Worm (Caenorhabditis elegans) whole organism, L4 larva: ENCODE measurements around the gene Y17G7B.18.

ENCODE experiments used
- D1046.2 ChIP-seq: fragments of 200-800 bp; sonication (Bioruptor generic); IDR thresholded peaks from 2 replicates; pipeline ENCODE4 v1.3.6; 2022; ENCODE audit warnings: missing genetic modification characterization, missing compliant biosample characterization
- F10B5.3 ChIP-seq: sonication (generic microtip); optimal IDR thresholded peaks from 2 replicates; lab custom pipeline; 2016; ENCODE audit warnings: mild to moderate bottlenecking, missing genetic modification characterization, missing compliant biosample characterization
- F26F4.8 ChIP-seq: fragments of 200-800 bp; sonication (Bioruptor generic); conservative IDR thresholded peaks from 2 replicates; pipeline ENCODE4 v1.3.6; 2022; ENCODE audit warnings: missing genetic modification characterization, missing compliant biosample characterization
- T26A8.4 ChIP-seq: fragments of 200-800 bp; sonication (Bioruptor generic); IDR thresholded peaks from 2 replicates; pipeline ENCODE4 v1.3.6; 2022; ENCODE audit warnings: missing genetic modification characterization, missing compliant biosample characterization
- Y48G9A.11 ChIP-seq: fragments of 200-800 bp; sonication (Bioruptor generic); IDR thresholded peaks from 2 replicates; pipeline ENCODE4 v1.3.6; 2022; ENCODE audit warnings: missing genetic modification reagents, missing genetic modification characterization, missing compliant biosample characterization
- ZK337.2 ChIP-seq: fragments of 200-800 bp; sonication (Bioruptor generic); IDR thresholded peaks from 2 replicates; pipeline ENCODE4 v1.3.6; 2022; ENCODE audit warnings: missing genetic modification reagents, missing genetic modification characterization, missing compliant biosample characterization
- aha-1 ChIP-seq: fragments of 150-350 bp; peaks from one replicate; lab custom pipeline; 2014; ENCODE audit warnings: missing biosample characterization, missing genetic modification characterization
- ceh-20 ChIP-seq: fragments of 200-800 bp; sonication (Bioruptor generic); IDR thresholded peaks from 2 replicates; pipeline ENCODE4 v1.3.6; 2022; ENCODE audit warnings: missing genetic modification reagents, missing genetic modification characterization, missing compliant biosample characterization
- ceh-44 ChIP-seq: fragments of 200-800 bp; sonication (Bioruptor generic); IDR thresholded peaks from 2 replicates; pipeline ENCODE4 v1.3.6; 2022; ENCODE audit warnings: missing genetic modification reagents, missing genetic modification characterization, missing compliant biosample characterization
- daf-16 ChIP-seq, 3 experiments: sonication (generic microtip); optimal IDR thresholded peaks; 2 replicates each; lab custom pipeline; 2016 to 2017; ENCODE audit warnings: missing genetic modification characterization in 3 of 3, missing genetic modification reagents in 3 of 3, mild to moderate bottlenecking in 2 of 3, missing compliant biosample characterization in 2 of 3, missing biosample characterization in 1 of 3, moderate library complexity in 1 of 3
- dmd-6 ChIP-seq: fragments of 200-800 bp; sonication (Bioruptor generic); IDR thresholded peaks from 2 replicates; pipeline ENCODE4 v1.3.6; 2022; ENCODE audit warnings: missing genetic modification reagents, missing genetic modification characterization, missing compliant biosample characterization
- dmd-9 ChIP-seq: fragments of 200-800 bp; sonication (Bioruptor generic); IDR thresholded peaks from 2 replicates; pipeline ENCODE4 v1.3.6; 2022; ENCODE audit warnings: missing genetic modification reagents, missing genetic modification characterization, missing compliant biosample characterization
- duxl-1 ChIP-seq: sonication (generic microtip); optimal IDR thresholded peaks from 2 replicates; lab custom pipeline; 2016; ENCODE audit warnings: mild to moderate bottlenecking, missing genetic modification characterization, moderate library complexity, missing compliant biosample characterization; ENCODE audit not compliant: poor library complexity
- dve-1 ChIP-seq: sonication (generic microtip); optimal IDR thresholded peaks from 2 replicates; lab custom pipeline; 2017; ENCODE audit warnings: antibody characterized with exemption, mild to moderate bottlenecking, missing genetic modification characterization, missing compliant biosample characterization; ENCODE audit not compliant: insufficient read depth
- egl-43 ChIP-seq: fragments of 200-800 bp; sonication (Bioruptor generic); IDR thresholded peaks from 2 replicates; pipeline ENCODE4 v1.3.6; 2022; ENCODE audit warnings: missing genetic modification reagents, missing genetic modification characterization, missing compliant biosample characterization
- fkh-10 ChIP-seq: fragments of 150-350 bp; optimal IDR thresholded peaks from 2 replicates; lab custom pipeline; 2014; ENCODE audit warnings: missing biosample characterization, missing genetic modification reagents, missing genetic modification characterization
- jun-1 ChIP-seq: fragments of 150-350 bp; optimal IDR thresholded peaks from 2 replicates; lab custom pipeline; 2014; ENCODE audit warnings: missing biosample characterization, missing genetic modification reagents, missing genetic modification characterization
- lin-15B ChIP-seq: fragments of 150-350 bp; sonication (generic microtip); optimal IDR thresholded peaks from 3 replicates; lab custom pipeline; 2014; ENCODE audit warnings: missing biosample characterization, missing genetic modification characterization
- lir-3 ChIP-seq: sonication (generic microtip); optimal IDR thresholded peaks from 2 replicates; lab custom pipeline; 2016; ENCODE audit warnings: mild to moderate bottlenecking, missing genetic modification characterization, missing compliant biosample characterization
- mdt-29 ChIP-seq: fragments of 200-800 bp; sonication (Bioruptor generic); IDR thresholded peaks from 2 replicates; pipeline ENCODE4 v1.3.6; 2022; ENCODE audit warnings: missing genetic modification reagents, missing genetic modification characterization, missing compliant biosample characterization
- mes-2 ChIP-seq: sonication (generic microtip); optimal IDR thresholded peaks from 2 replicates; lab custom pipeline; 2016; ENCODE audit warnings: missing genotype, mild to moderate bottlenecking, missing genetic modification characterization, missing compliant biosample characterization; ENCODE audit not compliant: poor library complexity, severe bottlenecking
- nhr-102 ChIP-seq: sonication (generic microtip); optimal IDR thresholded peaks from 2 replicates; lab custom pipeline; 2016; ENCODE audit warnings: mild to moderate bottlenecking, missing genetic modification characterization, moderate library complexity, missing compliant biosample characterization
- nhr-111 ChIP-seq: fragments of 200-800 bp; sonication (Bioruptor generic); optimal IDR thresholded peaks from 2 replicates; lab custom pipeline; 2018; ENCODE audit warnings: mild to moderate bottlenecking, missing genetic modification characterization, missing compliant biosample characterization
- nhr-237 ChIP-seq: sonication (generic microtip); optimal IDR thresholded peaks from 2 replicates; lab custom pipeline; 2017; ENCODE audit warnings: missing biosample characterization, missing genetic modification characterization
- nhr-42 ChIP-seq: fragments of 200-800 bp; sonication (Bioruptor generic); IDR thresholded peaks from 2 replicates; pipeline ENCODE4 v1.3.6; 2022; ENCODE audit warnings: missing genetic modification characterization, missing compliant biosample characterization
- nhr-76 ChIP-seq: fragments of 150-350 bp; optimal IDR thresholded peaks from 2 replicates; lab custom pipeline; 2014; ENCODE audit warnings: missing biosample characterization, missing genetic modification characterization
- pqm-1 ChIP-seq: sonication (generic microtip); optimal IDR thresholded peaks from 2 replicates; lab custom pipeline; 2017; ENCODE audit warnings: missing biosample characterization, missing genetic modification characterization
- set-16 ChIP-seq: fragments of 200-800 bp; sonication (Bioruptor generic); IDR thresholded peaks from 2 replicates; pipeline ENCODE4 v1.3.6; 2022; ENCODE audit warnings: missing genetic modification reagents, missing genetic modification characterization, missing compliant biosample characterization
- skn-1 ChIP-seq: fragments of 150-350 bp; optimal IDR thresholded peaks from 2 replicates; lab custom pipeline; 2014; ENCODE audit warnings: missing biosample characterization, missing genetic modification characterization
- tag-97 ChIP-seq: fragments of 200-800 bp; sonication (Bioruptor generic); IDR thresholded peaks from 2 replicates; pipeline ENCODE4 v1.3.6; 2022; ENCODE audit warnings: missing genetic modification characterization, missing compliant biosample characterization
- tra-1 ChIP-seq: fragments of 200-800 bp; sonication (Bioruptor generic); IDR thresholded peaks from 2 replicates; pipeline ENCODE4 v1.3.6; 2022; ENCODE audit warnings: missing genetic modification reagents, missing genetic modification characterization, missing compliant biosample characterization
- unc-62 ChIP-seq, 3 experiments: fragments of 150-350 bp in 1 of 3; sonication (generic microtip); optimal IDR thresholded peaks in 2 of 3; peaks in 1 of 3; 1 replicate in 1 of 3; 2 replicates in 2 of 3; lab custom pipeline; 2014 to 2017; ENCODE audit warnings: missing biosample characterization in 3 of 3, missing genetic modification characterization in 3 of 3, missing genetic modification reagents in 3 of 3, missing genotype in 1 of 3
- vab-7 ChIP-seq: fragments of 200-800 bp; sonication (Bioruptor generic); IDR thresholded peaks from 2 replicates; pipeline ENCODE4 v1.3.6; 2022; ENCODE audit warnings: missing genetic modification reagents, missing genetic modification characterization, missing compliant biosample characterization
- zag-1 ChIP-seq: fragments of 150-350 bp; optimal IDR thresholded peaks from 2 replicates; lab custom pipeline; 2014; ENCODE audit warnings: missing biosample characterization, missing genetic modification characterization
- zfp-2 ChIP-seq: sonication (generic microtip); optimal IDR thresholded peaks from 2 replicates; lab custom pipeline; 2016; ENCODE audit warnings: mild to moderate bottlenecking, missing genetic modification characterization, missing compliant biosample characterization
- zfp-3 ChIP-seq: fragments of 200-800 bp; sonication (Bioruptor generic); conservative IDR thresholded peaks from 2 replicates; pipeline ENCODE4 v1.3.6; 2022; ENCODE audit warnings: missing genetic modification reagents, missing genetic modification characterization, missing compliant biosample characterization

Gene Y17G7B.18

ce11 chrII:12058298-12058697 is 49.4 kb downstream of the Y17G7B.18 start:
- 0 out of 2 replicates have a peak, but pooled peaks have one; percentile 30 for TF ChIP-seq zfp-3 (GFP tag; lab: Robert Waterston, UW)
- peak; percentile 24 for TF ChIP-seq duxl-1 (tag; lab: Kevin White, UChicago)
- 0 out of 2 replicates have a peak, but pooled peaks have one; percentile 13 for TF ChIP-seq mdt-29
- TF ChIP-seq aha-1 (tag; lab: Kevin White, UChicago) = peak; percentile 52
- peak; percentile 20; the same call in 1 of the 2 replicates for TF ChIP-seq ceh-20
- TF ChIP-seq nhr-237 (tag; lab: Kevin White, UChicago) = no peak
- TF ChIP-seq Y48G9A.11 (GFP tag; lab: Robert Waterston, UW) = no peak

ce11 chrII:12056801-12057200 is 50.9 kb downstream of the Y17G7B.18 start:
- peak; percentile 89; the same call in 1 of the 2 replicates for TF ChIP-seq D1046.2 (GFP tag; lab: Robert Waterston, UW)
- 0 out of 2 replicates have a peak, but pooled peaks have one; percentile 52 for TF ChIP-seq mdt-29
- 0 out of 2 replicates have a peak, but pooled peaks have one; percentile 15 for TF ChIP-seq tra-1
- 0 out of 2 replicates have a peak, but pooled peaks have one; percentile 19 for TF ChIP-seq ceh-20
- 0 out of 2 replicates have a peak, but pooled peaks have one; percentile 35 for TF ChIP-seq dmd-9 (GFP tag; lab: Robert Waterston, UW)
- TF ChIP-seq T26A8.4 (GFP tag; lab: Robert Waterston, UW) = peak; percentile 56; the same call in 1 of the 2 replicates
- TF ChIP-seq dmd-6 (GFP tag; lab: Robert Waterston, UW) = peak; percentile 8; the same call in 1 of the 2 replicates
- TF ChIP-seq nhr-42 (GFP tag; lab: Robert Waterston, UW) = 0 out of 2 replicates have a peak, but pooled peaks have one; percentile 46
- TF ChIP-seq egl-43 (GFP tag; lab: Robert Waterston, UW) = peak; percentile 58; the same call in 1 of the 2 replicates

- TF ChIP-seq set-16 (GFP tag; lab: Robert Waterston, UW) (peak; percentile 68; the same call in 1 of the 2 replicates), mes-2 (tag; lab: Kevin White, UChicago) (no peak), dve-1 (tag; lab: Kevin White, UChicago) (no peak), nhr-102 (tag; lab: Kevin White, UChicago) (no peak), tag-97 (no peak), F10B5.3 (tag; lab: Kevin White, UChicago) (no peak), lir-3 (tag; lab: Kevin White, UChicago) (no peak), skn-1 (tag; lab: Kevin White, UChicago) (no peak), zag-1 (tag; lab: Kevin White, UChicago) (no peak), zfp-3 (GFP tag; lab: Robert Waterston, UW) (peak; percentile 6; the same call in 1 of the 2 replicates), vab-7 (GFP tag; lab: Robert Waterston, UW) (no peak), fkh-10 (GFP tag; lab: Kevin White, UChicago) (no peak), lin-15B (tag; lab: Kevin White, UChicago) (no peak), dmd-9 (GFP tag; lab: Robert Waterston, UW) (no peak), unc-62 (GFP tag; optimal IDR thresholded peaks at IDR 0.05 in 1 of 2; lab: Kevin White, UChicago) (peak in 1 of 2 experiments; percentile 36), unc-62 (tag; optimal IDR thresholded peaks at IDR 0.05; lab: Kevin White, UChicago) (no peak), zfp-2 (no peak), F26F4.8 (GFP tag; lab: Robert Waterston, UW) (no peak), pqm-1 (no peak), nhr-111 (GFP tag; lab: Kevin White, UChicago) (no peak), nhr-76 (no peak), ceh-44 (GFP tag; lab: Robert Waterston, UW) (no peak), jun-1 (tag; lab: Kevin White, UChicago) (no peak), D1046.2 (GFP tag; lab: Robert Waterston, UW) (no peak), daf-16 (GFP tag; optimal IDR thresholded peaks at IDR 0.05; lab: Kevin White, UChicago) (no peak), daf-16 (tag; optimal IDR thresholded peaks at IDR 0.05; lab: Kevin White, UChicago) (no peak), ZK337.2 (GFP tag; lab: Robert Waterston, UW) (no peak)
- TF ChIP-seq, all 104 proteins: peak for 3
Measured at ce11 chrII:12055408-12056140, 52.1 kb downstream of the Y17G7B.18 start.
